Worm (Caenorhabditis elegans) whole organism, L4 larva: ENCODE measurements around the gene pxl-1.

Experiments
- D1046.2 ChIP-seq: fragments of 200-800 bp; sonication (Bioruptor generic); IDR thresholded peaks from 2 replicates; pipeline ENCODE4 v1.3.6; 2022; ENCODE audit warnings: missing genetic modification characterization, missing compliant biosample characterization
- R02D3.7 ChIP-seq: fragments of 150-350 bp; sonication (generic microtip); optimal IDR thresholded peaks from 3 replicates; lab custom pipeline; 2014; ENCODE audit warnings: missing biosample characterization, missing genetic modification characterization
- T20F7.1 ChIP-seq: fragments of 200-800 bp; sonication (Bioruptor generic); optimal IDR thresholded peaks from 2 replicates; lab custom pipeline; 2018; ENCODE audit warnings: mild to moderate bottlenecking, missing genetic modification characterization, missing compliant biosample characterization
- Y105C5A.15 ChIP-seq: fragments of 200-800 bp; sonication (Bioruptor generic); IDR thresholded peaks from 2 replicates; pipeline ENCODE4 v1.3.6; 2022; ENCODE audit warnings: missing genetic modification characterization, missing compliant biosample characterization
- Y48G9A.11 ChIP-seq: fragments of 200-800 bp; sonication (Bioruptor generic); IDR thresholded peaks from 2 replicates; pipeline ENCODE4 v1.3.6; 2022; ENCODE audit warnings: missing genetic modification reagents, missing genetic modification characterization, missing compliant biosample characterization
- aha-1 ChIP-seq: fragments of 150-350 bp; peaks from one replicate; lab custom pipeline; 2014; ENCODE audit warnings: missing biosample characterization, missing genetic modification characterization
- ama-1 ChIP-seq: fragments of 150-350 bp; optimal IDR thresholded peaks from 2 replicates; lab custom pipeline; 2014; ENCODE audit warnings: inconsistent platforms, mixed read lengths
- arid-1 ChIP-seq: fragments of 200-800 bp; sonication (Bioruptor generic); conservative IDR thresholded peaks from 2 replicates; pipeline ENCODE4 v1.3.6; 2022; ENCODE audit warnings: missing genetic modification reagents, missing genetic modification characterization, missing compliant biosample characterization
- ceh-32 ChIP-seq: sonication (generic microtip); optimal IDR thresholded peaks from 2 replicates; lab custom pipeline; 2016; ENCODE audit warnings: mild to moderate bottlenecking, missing genetic modification characterization, missing compliant biosample characterization; ENCODE audit not compliant: poor library complexity
- ces-1 ChIP-seq: fragments of 150-350 bp; sonication (generic microtip); optimal IDR thresholded peaks from 4 replicates; lab custom pipeline; 2014; ENCODE audit warnings: missing biosample characterization, missing genetic modification reagents, missing genetic modification characterization
- cey-2 ChIP-seq: sonication (generic microtip); optimal IDR thresholded peaks from 3 replicates; lab custom pipeline; 2017; ENCODE audit warnings: missing genetic modification characterization, mild to moderate bottlenecking, missing compliant biosample characterization, antibody characterized with exemption, borderline replicate concordance; ENCODE audit not compliant: insufficient read depth
- daf-12 ChIP-seq: fragments of 150-350 bp; optimal IDR thresholded peaks from 2 replicates; lab custom pipeline; 2014; ENCODE audit warnings: missing biosample characterization, missing genetic modification reagents, missing genetic modification characterization
- daf-16 ChIP-seq, 3 experiments: sonication (generic microtip); optimal IDR thresholded peaks; 2 replicates each; lab custom pipeline; 2016 to 2017; ENCODE audit warnings: missing genetic modification characterization in 3 of 3, missing genetic modification reagents in 3 of 3, mild to moderate bottlenecking in 2 of 3, missing compliant biosample characterization in 2 of 3, missing biosample characterization in 1 of 3, moderate library complexity in 1 of 3
- dmd-6 ChIP-seq: fragments of 200-800 bp; sonication (Bioruptor generic); IDR thresholded peaks from 2 replicates; pipeline ENCODE4 v1.3.6; 2022; ENCODE audit warnings: missing genetic modification reagents, missing genetic modification characterization, missing compliant biosample characterization
- fos-1 ChIP-seq: fragments of 150-350 bp; optimal IDR thresholded peaks from 2 replicates; lab custom pipeline; 2014; ENCODE audit warnings: missing biosample characterization, missing genetic modification characterization
- gei-8 ChIP-seq: fragments of 200-800 bp; sonication (Bioruptor generic); optimal IDR thresholded peaks from 2 replicates; lab custom pipeline; 2018; ENCODE audit warnings: mild to moderate bottlenecking, missing genetic modification characterization, missing compliant biosample characterization
- hif-1 ChIP-seq, 2 experiments: sonication (generic microtip); optimal IDR thresholded peaks; 2 replicates each; lab custom pipeline; 2016 to 2017; ENCODE audit warnings: missing compliant biosample characterization in 2 of 2, missing genetic modification characterization in 2 of 2, missing genetic modification reagents in 2 of 2, missing genotype in 2 of 2, mild to moderate bottlenecking in 1 of 2
- hlh-11 ChIP-seq: fragments of 200-800 bp; sonication (Bioruptor generic); optimal IDR thresholded peaks from 2 replicates; lab custom pipeline; 2018; ENCODE audit warnings: mild to moderate bottlenecking, missing genetic modification characterization, missing compliant biosample characterization
- hmg-1.1 ChIP-seq: fragments of 200-800 bp; sonication (Bioruptor generic); IDR thresholded peaks from 2 replicates; pipeline ENCODE4 v1.3.6; 2022; ENCODE audit warnings: missing genetic modification reagents, missing genetic modification characterization, missing compliant biosample characterization
- lim-7 ChIP-seq: fragments of 200-800 bp; sonication (Bioruptor generic); IDR thresholded peaks from 2 replicates; pipeline ENCODE4 v1.3.6; 2022; ENCODE audit warnings: missing genetic modification characterization, missing compliant biosample characterization
- lin-13 ChIP-seq: fragments of 150-350 bp; optimal IDR thresholded peaks from 2 replicates; lab custom pipeline; 2014; ENCODE audit warnings: missing biosample characterization, missing genetic modification reagents, missing genetic modification characterization
- lin-15B ChIP-seq: fragments of 150-350 bp; sonication (generic microtip); optimal IDR thresholded peaks from 3 replicates; lab custom pipeline; 2014; ENCODE audit warnings: missing biosample characterization, missing genetic modification characterization
- lin-38 ChIP-seq: fragments of 200-800 bp; sonication (Bioruptor generic); IDR thresholded peaks from 2 replicates; pipeline ENCODE4 v1.3.6; 2022; ENCODE audit warnings: missing genetic modification reagents, missing genetic modification characterization, missing compliant biosample characterization
- lir-3 ChIP-seq: sonication (generic microtip); optimal IDR thresholded peaks from 2 replicates; lab custom pipeline; 2016; ENCODE audit warnings: mild to moderate bottlenecking, missing genetic modification characterization, missing compliant biosample characterization
- lsy-2 ChIP-seq, 2 experiments: fragments of 150-350 bp in 1 of 2; sonication (generic microtip) in 1 of 2; optimal IDR thresholded peaks; 2 replicates each; lab custom pipeline; 2014 to 2017; ENCODE audit warnings: missing biosample characterization in 2 of 2, missing genetic modification characterization in 2 of 2
- madf-9 ChIP-seq: fragments of 200-800 bp; sonication (Bioruptor generic); conservative IDR thresholded peaks from 2 replicates; pipeline ENCODE4 v1.3.6; 2022; ENCODE audit warnings: missing genetic modification reagents, missing genetic modification characterization, missing compliant biosample characterization
- mep-1 ChIP-seq: fragments of 150-350 bp; sonication (generic microtip); optimal IDR thresholded peaks from 3 replicates; lab custom pipeline; 2014; ENCODE audit warnings: missing biosample characterization, missing genetic modification characterization
- mes-2 ChIP-seq: sonication (generic microtip); optimal IDR thresholded peaks from 2 replicates; lab custom pipeline; 2016; ENCODE audit warnings: missing genotype, mild to moderate bottlenecking, missing genetic modification characterization, missing compliant biosample characterization; ENCODE audit not compliant: poor library complexity, severe bottlenecking
- mxl-2 ChIP-seq: fragments of 200-800 bp; sonication (Bioruptor generic); conservative IDR thresholded peaks from 2 replicates; pipeline ENCODE4 v1.3.6; 2022; ENCODE audit warnings: missing genetic modification reagents, missing genetic modification characterization, missing compliant biosample characterization
- mxl-3 ChIP-seq: fragments of 200-800 bp; sonication (Bioruptor generic); optimal IDR thresholded peaks from 2 replicates; lab custom pipeline; 2018; ENCODE audit warnings: mild to moderate bottlenecking, missing genetic modification characterization, missing compliant biosample characterization
- nhr-11 ChIP-seq: fragments of 150-350 bp; optimal IDR thresholded peaks from 2 replicates; lab custom pipeline; 2014; ENCODE audit warnings: missing biosample characterization, missing genetic modification characterization
- nhr-111 ChIP-seq: fragments of 200-800 bp; sonication (Bioruptor generic); optimal IDR thresholded peaks from 2 replicates; lab custom pipeline; 2018; ENCODE audit warnings: mild to moderate bottlenecking, missing genetic modification characterization, missing compliant biosample characterization
- nhr-28 ChIP-seq: fragments of 150-350 bp; optimal IDR thresholded peaks from 2 replicates; lab custom pipeline; 2014; ENCODE audit warnings: missing biosample characterization, missing genetic modification characterization
- nhr-41 ChIP-seq: fragments of 200-800 bp; sonication (Bioruptor generic); IDR thresholded peaks from 2 replicates; pipeline ENCODE4 v1.3.6; 2022; ENCODE audit warnings: missing genetic modification reagents, missing genetic modification characterization, missing compliant biosample characterization
- nhr-48 ChIP-seq: sonication (generic microtip); optimal IDR thresholded peaks from 2 replicates; lab custom pipeline; 2016; ENCODE audit warnings: mild to moderate bottlenecking, missing genetic modification characterization, missing compliant biosample characterization
- nhr-6 ChIP-seq: fragments of 150-350 bp; optimal IDR thresholded peaks from 2 replicates; lab custom pipeline; 2014; ENCODE audit warnings: missing biosample characterization, missing genetic modification characterization
- pqm-1 ChIP-seq: sonication (generic microtip); optimal IDR thresholded peaks from 2 replicates; lab custom pipeline; 2017; ENCODE audit warnings: missing biosample characterization, missing genetic modification characterization
- rbr-2 ChIP-seq: sonication (generic microtip); optimal IDR thresholded peaks from 2 replicates; lab custom pipeline; 2016; ENCODE audit warnings: missing genotype, missing genetic modification characterization, missing compliant biosample characterization
- saeg-2 ChIP-seq: fragments of 200-800 bp; sonication (Bioruptor generic); IDR thresholded peaks from 2 replicates; pipeline ENCODE4 v1.3.6; 2022; ENCODE audit warnings: missing genetic modification reagents, missing genetic modification characterization, missing compliant biosample characterization
- set-16 ChIP-seq: fragments of 200-800 bp; sonication (Bioruptor generic); IDR thresholded peaks from 2 replicates; pipeline ENCODE4 v1.3.6; 2022; ENCODE audit warnings: missing genetic modification reagents, missing genetic modification characterization, missing compliant biosample characterization
- spr-1 ChIP-seq: sonication (generic microtip); optimal IDR thresholded peaks from 2 replicates; lab custom pipeline; 2016; ENCODE audit warnings: mild to moderate bottlenecking, missing genetic modification characterization, missing compliant biosample characterization
- spr-3 ChIP-seq: fragments of 200-800 bp; sonication (Bioruptor generic); optimal IDR thresholded peaks from 2 replicates; lab custom pipeline; 2018; ENCODE audit warnings: mild to moderate bottlenecking, missing genetic modification characterization, missing compliant biosample characterization
- tra-1 ChIP-seq: fragments of 200-800 bp; sonication (Bioruptor generic); IDR thresholded peaks from 2 replicates; pipeline ENCODE4 v1.3.6; 2022; ENCODE audit warnings: missing genetic modification reagents, missing genetic modification characterization, missing compliant biosample characterization
- unc-130 ChIP-seq: sonication (generic microtip); optimal IDR thresholded peaks from 2 replicates; lab custom pipeline; 2016; ENCODE audit warnings: missing genetic modification reagents, missing genetic modification characterization, missing compliant biosample characterization
- unc-62 ChIP-seq, 3 experiments: fragments of 150-350 bp in 1 of 3; sonication (generic microtip); optimal IDR thresholded peaks in 2 of 3; peaks in 1 of 3; 1 replicate in 1 of 3; 2 replicates in 2 of 3; lab custom pipeline; 2014 to 2017; ENCODE audit warnings: missing biosample characterization in 3 of 3, missing genetic modification characterization in 3 of 3, missing genetic modification reagents in 3 of 3, missing genotype in 1 of 3
- zag-1 ChIP-seq: fragments of 150-350 bp; optimal IDR thresholded peaks from 2 replicates; lab custom pipeline; 2014; ENCODE audit warnings: missing biosample characterization, missing genetic modification characterization
- zfp-2 ChIP-seq: sonication (generic microtip); optimal IDR thresholded peaks from 2 replicates; lab custom pipeline; 2016; ENCODE audit warnings: mild to moderate bottlenecking, missing genetic modification characterization, missing compliant biosample characterization
- zip-11 ChIP-seq: fragments of 200-800 bp; sonication (Bioruptor generic); IDR thresholded peaks from 2 replicates; pipeline ENCODE4 v1.3.6; 2022; ENCODE audit warnings: missing genetic modification characterization, missing compliant biosample characterization
- ztf-11 ChIP-seq: fragments of 150-350 bp; optimal IDR thresholded peaks from 2 replicates; lab custom pipeline; 2014; ENCODE audit warnings: missing biosample characterization, missing genetic modification characterization

The pxl-1 gene

DNA sequence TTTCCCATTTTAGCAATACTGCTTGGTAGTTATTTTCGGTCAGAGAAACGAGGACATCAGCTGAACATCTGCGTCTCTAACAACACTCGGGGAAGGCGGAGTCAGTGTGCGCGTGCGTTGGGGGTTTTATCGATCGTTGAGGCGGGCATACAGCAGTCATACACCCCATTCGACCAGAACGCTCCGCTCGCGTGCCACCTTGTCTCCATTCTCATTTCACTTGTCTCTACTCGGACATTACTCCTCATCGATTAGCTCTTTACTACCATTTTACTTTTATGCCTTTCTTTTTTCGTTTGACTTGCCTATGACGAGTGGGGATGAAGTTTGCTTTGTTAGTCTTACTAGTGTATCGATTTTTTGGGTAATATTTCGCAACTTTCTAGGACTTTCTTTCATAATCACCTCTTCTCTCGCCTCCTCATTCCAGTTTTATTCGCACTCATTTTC is 44.7 kb upstream of the pxl-1 start (continued):
- TF ChIP-seq pqm-1 (tag; lab: Kevin White, UChicago), result peak; percentile 42
- peak; percentile 99 for TF ChIP-seq aha-1 (tag; lab: Kevin White, UChicago)
- TF ChIP-seq tra-1 (GFP tag; lab: Robert Waterston, UW), result peak; percentile 34; the same call in 1 of the 2 replicates
- no peak for TF ChIP-seq nhr-41 (GFP tag; lab: Robert Waterston, UW)
- 0 out of 2 replicates have a peak, but pooled peaks have one; percentile 21 for TF ChIP-seq D1046.2 (GFP tag; lab: Robert Waterston, UW)
- TF ChIP-seq madf-9 (GFP tag; lab: Robert Waterston, UW), result peak; percentile 59
- peak in 1 of 2 experiments; percentile 99 for TF ChIP-seq unc-62 (GFP tag; optimal IDR thresholded peaks at IDR 0.05 in 1 of 2; lab: Kevin White, UChicago)
- TF ChIP-seq unc-62 (tag; optimal IDR thresholded peaks at IDR 0.05; lab: Kevin White, UChicago), result peak; percentile 18
- TF ChIP-seq mes-2 (tag; lab: Kevin White, UChicago), result peak; percentile 60
- peak; percentile 67 for TF ChIP-seq nhr-28 (tag; lab: Kevin White, UChicago)
- TF ChIP-seq mep-1 (tag; lab: Kevin White, UChicago), result peak; percentile 87
- peak; percentile 66 for TF ChIP-seq nhr-11 (tag; lab: Kevin White, UChicago)
- no peak for TF ChIP-seq Y48G9A.11
- no peak for TF ChIP-seq daf-16 (GFP tag; optimal IDR thresholded peaks at IDR 0.05; lab: Kevin White, UChicago)
- peak; percentile 36 for TF ChIP-seq daf-16 (tag; optimal IDR thresholded peaks at IDR 0.05; lab: Kevin White, UChicago)
- peak; percentile 72 for TF ChIP-seq hmg-1.1 (GFP tag; lab: Robert Waterston, UW)
- TF ChIP-seq ama-1 (lab: Kevin White, UChicago), result peak; percentile 97
- peak; percentile 50 to 60 for TF ChIP-seq lsy-2 (tag; optimal IDR thresholded peaks at IDR 0.05; lab: Kevin White, UChicago)
- TF ChIP-seq lin-13 (GFP tag; lab: Kevin White, UChicago), result peak; percentile 45
- peak; percentile 90 for TF ChIP-seq mxl-3 (GFP tag; lab: Kevin White, UChicago)
- TF ChIP-seq T20F7.1 (GFP tag; lab: Kevin White, UChicago), result peak; percentile 44
- TF ChIP-seq spr-3 (GFP tag; lab: Kevin White, UChicago), result no peak
- TF ChIP-seq lir-3, result no peak
- TF ChIP-seq nhr-48 (tag; lab: Kevin White, UChicago), result no peak
- TF ChIP-seq mxl-2 (GFP tag; lab: Robert Waterston, UW), result 0 out of 2 replicates have a peak, but pooled peaks have one; percentile 28
- no peak for TF ChIP-seq zip-11 (GFP tag; lab: Robert Waterston, UW)
- TF ChIP-seq daf-12 (tag; lab: Kevin White, UChicago), result no peak
- no peak for TF ChIP-seq lin-15B
- TF ChIP-seq Y105C5A.15, result no peak
- TF ChIP-seq R02D3.7, result no peak
- TF ChIP-seq nhr-6 (tag; lab: Kevin White, UChicago), result no peak
- no peak for TF ChIP-seq zag-1 (tag; lab: Kevin White, UChicago)
- TF ChIP-seq set-16, result peak; percentile 5; the same call in 1 of the 2 replicates
- no peak for TF ChIP-seq nhr-111 (GFP tag; lab: Kevin White, UChicago)
- no peak for TF ChIP-seq zfp-2 (tag; lab: Kevin White, UChicago)
- peak; percentile 92 for TF ChIP-seq hlh-11 (tag; lab: Kevin White, UChicago)
- peak in 1 of 2 experiments; percentile 62 for TF ChIP-seq hif-1 (tag; optimal IDR thresholded peaks at IDR 0.05; lab: Kevin White, UChicago)
- no peak for TF ChIP-seq gei-8 (GFP tag; lab: Kevin White, UChicago)
- peak; percentile 51; the same call in 1 of the 2 replicates for TF ChIP-seq lim-7
- no peak for TF ChIP-seq ztf-11 (tag; lab: Kevin White, UChicago)
- TF ChIP-seq rbr-2 (tag; lab: Kevin White, UChicago), result peak; percentile 51
- no peak for TF ChIP-seq saeg-2 (GFP tag; lab: Robert Waterston, UW)
- no peak for TF ChIP-seq cey-2 (tag; lab: Kevin White, UChicago)
- TF ChIP-seq ceh-32 (tag; lab: Kevin White, UChicago), result no peak
- TF ChIP-seq arid-1 (GFP tag; lab: Robert Waterston, UW), result peak; percentile 50; the same call in 1 of the 2 replicates
- peak; percentile 53 for TF ChIP-seq lin-38 (GFP tag; lab: Robert Waterston, UW)
- no peak for TF ChIP-seq unc-130 (GFP tag; lab: Kevin White, UChicago)
- no peak for TF ChIP-seq ces-1
- peak; percentile 40 for TF ChIP-seq spr-1
- TF ChIP-seq fos-1 (tag; lab: Kevin White, UChicago), result no peak
- peak; percentile 56; the same call in 1 of the 2 replicates for TF ChIP-seq dmd-6 (GFP tag; lab: Robert Waterston, UW)
